Fruit fly (Drosophila melanogaster) whole organism, embryonic: Measurements from ENCODE around the gene Cpr78Cb.

Experiments used
- Atf6 ChIP-seq: fragments of 200-800 bp; sonication (Bioruptor generic); IDR thresholded peaks from 2 replicates; pipeline ENCODE4 v1.3.6; 2022; ENCODE audit warnings: missing biosample characterization, missing genetic modification characterization
- B-H1 ChIP-seq: fragments of 200-800 bp; sonication (Bioruptor generic); IDR thresholded peaks from 3 replicates; pipeline ENCODE4 v1.3.6; 2022; ENCODE audit warnings: missing biosample characterization, missing genetic modification characterization
- CG11560 ChIP-seq: fragments of 200-800 bp; sonication (Bioruptor generic); IDR thresholded peaks from 3 replicates; pipeline ENCODE4 v1.3.6; 2022; ENCODE audit warnings: missing biosample characterization, missing genetic modification characterization
- CG13424 ChIP-seq: fragments of 200-800 bp; sonication (Bioruptor generic); optimal IDR thresholded peaks from 2 replicates; lab custom pipeline; 2019; ENCODE audit warnings: missing biosample characterization, mild to moderate bottlenecking, missing genetic modification characterization, moderate library complexity
- CG13624 ChIP-seq: fragments of 200-800 bp; sonication (Bioruptor generic); optimal IDR thresholded peaks from 2 replicates; lab custom pipeline; 2016; ENCODE audit warnings: missing biosample characterization, missing genetic modification characterization
- CG13775 ChIP-seq: fragments of 200-800 bp; sonication (Bioruptor generic); optimal IDR thresholded peaks from 3 replicates; lab custom pipeline; 2017; ENCODE audit warnings: missing biosample characterization, mild to moderate bottlenecking, missing genetic modification characterization
- CG14441 ChIP-seq: fragments of 200-800 bp; sonication (Bioruptor generic); IDR thresholded peaks from 2 replicates; pipeline ENCODE4 v1.3.6; 2022; ENCODE audit warnings: missing biosample characterization, missing genetic modification characterization
- CG14710 ChIP-seq: fragments of 200-800 bp; sonication (Bioruptor generic); optimal IDR thresholded peaks from 3 replicates; lab custom pipeline; 2019; ENCODE audit warnings: missing biosample characterization, mild to moderate bottlenecking, missing genetic modification characterization, moderate library complexity
- CG15011 ChIP-seq: fragments of 200-800 bp; sonication (Bioruptor generic); optimal IDR thresholded peaks from 3 replicates; lab custom pipeline; 2018; ENCODE audit warnings: missing biosample characterization, mild to moderate bottlenecking, missing genetic modification characterization
- CG15601 ChIP-seq: fragments of 200-800 bp; sonication (Bioruptor generic); optimal IDR thresholded peaks from 3 replicates; lab custom pipeline; 2019; ENCODE audit warnings: missing biosample characterization, mild to moderate bottlenecking, missing genetic modification characterization, moderate library complexity
- CG15696 ChIP-seq: fragments of 200-800 bp; sonication (Bioruptor generic); optimal IDR thresholded peaks from 2 replicates; lab custom pipeline; 2019; ENCODE audit warnings: missing biosample characterization, mild to moderate bottlenecking, missing genetic modification characterization, moderate library complexity
- CG1603 ChIP-seq: fragments of 200-800 bp; sonication (Bioruptor generic); optimal IDR thresholded peaks from 2 replicates; lab custom pipeline; 2019; ENCODE audit warnings: missing biosample characterization, mild to moderate bottlenecking, missing genetic modification characterization, moderate library complexity
- CG17328 ChIP-seq: fragments of 200-800 bp; sonication (Bioruptor generic); IDR thresholded peaks from 2 replicates; pipeline ENCODE4 v1.3.6; 2022; ENCODE audit warnings: missing biosample characterization, missing genetic modification characterization
- CG2129 ChIP-seq: fragments of 200-800 bp; sonication (Bioruptor generic); IDR thresholded peaks from 2 replicates; pipeline ENCODE4 v1.3.6; 2022; ENCODE audit warnings: missing biosample characterization, missing genetic modification characterization; ENCODE audit not compliant: partially characterized antibody
- CG4404 ChIP-seq: fragments of 200-800 bp; sonication (Bioruptor generic); IDR thresholded peaks from 2 replicates; pipeline ENCODE4 v1.3.6; 2022; ENCODE audit warnings: missing biosample characterization, missing genetic modification characterization
- CG4424 ChIP-seq: fragments of 200-800 bp; sonication (Bioruptor generic); optimal IDR thresholded peaks from 3 replicates; lab custom pipeline; 2016; ENCODE audit warnings: missing biosample characterization, missing genetic modification characterization
- CG4854 ChIP-seq: fragments of 200-800 bp; sonication (Bioruptor generic); optimal IDR thresholded peaks from 2 replicates; lab custom pipeline; 2016; ENCODE audit warnings: missing biosample characterization, missing genetic modification characterization, inconsistent platforms
- CG5180 ChIP-seq: fragments of 200-800 bp; sonication (Bioruptor generic); optimal IDR thresholded peaks from 3 replicates; lab custom pipeline; 2017; ENCODE audit warnings: missing biosample characterization, missing genetic modification characterization, mild to moderate bottlenecking, moderate library complexity, missing genetic modification reagents
- CG6272 ChIP-seq: fragments of 200-800 bp; sonication (Bioruptor generic); IDR thresholded peaks from 2 replicates; pipeline ENCODE4 v1.3.6; 2022; ENCODE audit warnings: missing biosample characterization, missing genetic modification characterization
- CG7839 ChIP-seq: fragments of 200-800 bp; sonication (Bioruptor generic); optimal IDR thresholded peaks from 3 replicates; lab custom pipeline; 2018; ENCODE audit warnings: missing biosample characterization, mild to moderate bottlenecking, missing genetic modification characterization, moderate library complexity
- CG8089 ChIP-seq: fragments of 200-800 bp; sonication (Bioruptor generic); optimal IDR thresholded peaks from 3 replicates; lab custom pipeline; 2016; ENCODE audit warnings: missing biosample characterization, missing genetic modification characterization
- CG8290 ChIP-seq, 3 experiments: fragments of 200-800 bp; sonication (Bioruptor generic); optimal IDR thresholded peaks; 2 replicates each; lab custom pipeline; 2016 to 2019; ENCODE audit warnings: missing biosample characterization in 3 of 3, missing genetic modification characterization in 3 of 3, mild to moderate bottlenecking in 2 of 3, moderate library complexity in 1 of 3
- CG9932 ChIP-seq: fragments of 200-800 bp; sonication (Bioruptor generic); IDR thresholded peaks from 2 replicates; pipeline ENCODE4 v1.3.6; 2022; ENCODE audit warnings: missing biosample characterization, missing genetic modification characterization
- CHES-1-like ChIP-seq: fragments of 200-800 bp; sonication (Bioruptor generic); optimal IDR thresholded peaks from 2 replicates; lab custom pipeline; 2016; ENCODE audit warnings: missing biosample characterization, missing genetic modification characterization
- CTCF ChIP-seq: fragments of 200-800 bp; sonication (Bioruptor generic); optimal IDR thresholded peaks from 2 replicates; lab custom pipeline; 2017; ENCODE audit warnings: missing biosample characterization, mild to moderate bottlenecking, missing genetic modification characterization, moderate library complexity
- Doc2 ChIP-seq: fragments of 200-800 bp; sonication (Bioruptor generic); IDR thresholded peaks from 2 replicates; pipeline ENCODE4 v1.3.6; 2022; ENCODE audit warnings: missing biosample characterization, missing genetic modification characterization
- Doc3 ChIP-seq: fragments of 200-800 bp; sonication (Bioruptor generic); IDR thresholded peaks from 3 replicates; pipeline ENCODE4 v1.3.6; 2022; ENCODE audit warnings: missing biosample characterization, missing genetic modification characterization; ENCODE audit not compliant: partially characterized antibody
- HmgZ ChIP-seq: fragments of 200-800 bp; sonication (Bioruptor generic); optimal IDR thresholded peaks from 2 replicates; lab custom pipeline; 2018; ENCODE audit warnings: missing biosample characterization, mild to moderate bottlenecking, missing genetic modification characterization
- Hmr ChIP-seq: fragments of 200-800 bp; sonication (Bioruptor generic); optimal IDR thresholded peaks from 3 replicates; lab custom pipeline; 2017; ENCODE audit warnings: mild to moderate bottlenecking, missing biosample characterization, missing genetic modification reagents, missing genetic modification characterization
- Hr3 ChIP-seq: fragments of 200-800 bp; sonication (Bioruptor generic); optimal IDR thresholded peaks from 3 replicates; lab custom pipeline; 2016; ENCODE audit warnings: missing biosample characterization, missing genetic modification characterization
- Trl ChIP-seq, 3 experiments: fragments of >200 bp in 2 of 3; fragments of 200-800 bp in 1 of 3; sonication (Bioruptor generic) in 1 of 3; optimal IDR thresholded peaks; 2 replicates in 1 of 3; 3 replicates in 2 of 3; lab custom pipeline; 2016 to 2017; ENCODE audit warnings: missing biosample characterization in 1 of 3, missing genetic modification characterization in 1 of 3
- YL-1 ChIP-seq: fragments of 200-800 bp; sonication (Bioruptor generic); optimal IDR thresholded peaks from 3 replicates; lab custom pipeline; 2017; ENCODE audit warnings: missing biosample characterization, mild to moderate bottlenecking, missing genetic modification characterization
- bcd ChIP-seq: fragments of 200-800 bp; sonication (Bioruptor generic); optimal IDR thresholded peaks from 2 replicates; lab custom pipeline; 2017; ENCODE audit warnings: missing biosample characterization, mild to moderate bottlenecking, missing genetic modification characterization
- bsh ChIP-seq, 2 experiments: fragments of 200-800 bp; sonication (Bioruptor generic); optimal IDR thresholded peaks; 2 replicates each; lab custom pipeline; 2017 to 2018; ENCODE audit warnings: mild to moderate bottlenecking in 2 of 2, missing biosample characterization in 2 of 2, missing genetic modification characterization in 2 of 2, moderate library complexity in 1 of 2
- cas ChIP-seq: fragments of 200-800 bp; sonication (Bioruptor generic); IDR thresholded peaks from 2 replicates; pipeline ENCODE4 v1.3.6; 2022; ENCODE audit warnings: missing biosample characterization, missing genetic modification characterization
- corto ChIP-seq: fragments of 200-800 bp; sonication (Bioruptor generic); optimal IDR thresholded peaks from 2 replicates; lab custom pipeline; 2016; ENCODE audit warnings: missing biosample characterization, mild to moderate bottlenecking, missing genetic modification characterization, moderate library complexity
- fd3F ChIP-seq: fragments of 200-800 bp; sonication (Bioruptor generic); optimal IDR thresholded peaks from 2 replicates; lab custom pipeline; 2018; ENCODE audit warnings: missing biosample characterization, mild to moderate bottlenecking, missing genetic modification characterization, moderate library complexity
- ham ChIP-seq: fragments of 200-800 bp; sonication (Bioruptor generic); IDR thresholded peaks from 2 replicates; pipeline ENCODE4 v1.3.6; 2022; ENCODE audit warnings: missing biosample characterization, missing genetic modification characterization
- insv ChIP-seq, 2 experiments: fragments of 200-800 bp; sonication (Bioruptor generic); optimal IDR thresholded peaks; 3 replicates each; lab custom pipeline; 2016 to 2018; ENCODE audit warnings: missing biosample characterization in 2 of 2, missing genetic modification characterization in 2 of 2
- lola ChIP-seq, 3 experiments: fragments of >200 bp in 2 of 3; fragments of 200-800 bp in 1 of 3; sonication (Bioruptor generic) in 1 of 3; optimal IDR thresholded peaks; 2 replicates each; lab custom pipeline; 2017 to 2019; ENCODE audit warnings: missing biosample characterization in 3 of 3, missing genetic modification characterization in 3 of 3, mild to moderate bottlenecking in 1 of 3, moderate library complexity in 1 of 3
- mam ChIP-seq: fragments of 200-800 bp; sonication (Bioruptor generic); optimal IDR thresholded peaks from 3 replicates; lab custom pipeline; 2016; ENCODE audit warnings: missing biosample characterization, missing genetic modification characterization
- mirr ChIP-seq: fragments of 200-800 bp; sonication (Bioruptor generic); optimal IDR thresholded peaks from 3 replicates; lab custom pipeline; 2018; ENCODE audit warnings: missing biosample characterization, mild to moderate bottlenecking, missing genetic modification characterization
- mld ChIP-seq: fragments of 200-800 bp; sonication (Bioruptor generic); IDR thresholded peaks from 3 replicates; pipeline ENCODE4 v1.3.6; 2022; ENCODE audit warnings: missing biosample characterization, missing genetic modification characterization; ENCODE audit not compliant: partially characterized antibody
- nerfin-2 ChIP-seq: fragments of 200-800 bp; sonication (Bioruptor generic); IDR thresholded peaks from 2 replicates; pipeline ENCODE4 v1.3.6; 2022; ENCODE audit warnings: missing biosample characterization, missing genetic modification characterization; ENCODE audit not compliant: partially characterized antibody
- otp ChIP-seq: fragments of 200-800 bp; sonication (Bioruptor generic); IDR thresholded peaks from 3 replicates; pipeline ENCODE4, ENCODE4 v1.3.6; 2022; ENCODE audit warnings: missing biosample characterization, missing genetic modification characterization
- scrt ChIP-seq: fragments of 200-800 bp; sonication (Bioruptor generic); optimal IDR thresholded peaks from 2 replicates; lab custom pipeline; 2018; ENCODE audit warnings: missing biosample characterization, mild to moderate bottlenecking, missing genetic modification characterization, moderate library complexity
- tna ChIP-seq: fragments of 200-800 bp; sonication (Bioruptor generic); IDR thresholded peaks from 2 replicates; pipeline ENCODE4 v1.3.6; 2022; ENCODE audit warnings: missing biosample characterization, missing genetic modification characterization; ENCODE audit not compliant: partially characterized antibody
- wor ChIP-seq: fragments of 200-800 bp; sonication (Bioruptor generic); IDR thresholded peaks from 2 replicates; pipeline ENCODE4 v1.3.6; 2022; ENCODE audit warnings: missing biosample characterization, missing genetic modification characterization
- zen ChIP-seq: fragments of 200-800 bp; sonication (Bioruptor generic); optimal IDR thresholded peaks from 3 replicates; lab custom pipeline; 2018; ENCODE audit warnings: missing biosample characterization, mild to moderate bottlenecking, missing genetic modification characterization, moderate library complexity

The Cpr78Cb gene

dm6 chr3L:21304400-21304799, 10.1 kb downstream of the Cpr78Cb start, which contains the start of the genes CG11309 and CG7632 (continued):
- peak; percentile 96 for TF ChIP-seq CG14441 (GFP tag; lab: Robert Waterston, UW)
- peak; percentile 99 for TF ChIP-seq CG7839
- TF ChIP-seq CG2129, result no peak
- peak; percentile 100 for TF ChIP-seq CG13424
- peak; percentile 94 for TF ChIP-seq CG5180 (GFP tag; lab: Kevin White, UChicago)
- peak; percentile 66 for TF ChIP-seq CG11560 (tag; lab: Robert Waterston, UW)
- TF ChIP-seq bcd (GFP tag; lab: Kevin White, UChicago), result peak; percentile 99
- no peak for TF ChIP-seq Doc3 (GFP tag; lab: Robert Waterston, UW)
- peak; percentile 96 for TF ChIP-seq B-H1 (GFP tag; lab: Robert Waterston, UW)
- TF ChIP-seq YL-1, result peak; percentile 99
- no peak for TF ChIP-seq Trl (optimal IDR thresholded peaks at IDR 0.05; lab: Kevin White, UChicago)
- peak; percentile 99 for TF ChIP-seq Trl (GFP tag; optimal IDR thresholded peaks at IDR 0.05; lab: Kevin White, UChicago)
- peak; percentile 83 for TF ChIP-seq CG4404
- peak; percentile 93 for TF ChIP-seq wor (GFP tag; lab: Robert Waterston, UW)
- no peak for TF ChIP-seq mld (GFP tag; lab: Robert Waterston, UW)
- TF ChIP-seq CG15601 (tag; lab: Kevin White, UChicago), result peak; percentile 99
- peak; percentile 99 for TF ChIP-seq CG14710
- TF ChIP-seq mam (GFP tag; lab: Kevin White, UChicago), result peak; percentile 98
- TF ChIP-seq CTCF (GFP tag; lab: Kevin White, UChicago), result peak; percentile 81
- TF ChIP-seq Hmr, result peak; percentile 100
- peak; percentile 99 for TF ChIP-seq Atf6 (GFP tag; lab: Robert Waterston, UW)
- TF ChIP-seq cas (GFP tag; lab: Robert Waterston, UW), result peak; percentile 97
- TF ChIP-seq Doc2, result peak; percentile 80
- TF ChIP-seq mirr (GFP tag; lab: Kevin White, UChicago), result peak; percentile 100
- peak; percentile 98 for TF ChIP-seq otp (GFP tag; lab: Robert Waterston, UW)
- peak; percentile 99 for TF ChIP-seq CG15011 (GFP tag; lab: Kevin White, UChicago)
- peak; percentile 86 for TF ChIP-seq ham (GFP tag; lab: Robert Waterston, UW)
- TF ChIP-seq zen (tag; lab: Kevin White, UChicago), result peak; percentile 100
- peak; percentile 99 for TF ChIP-seq scrt (GFP tag; lab: Kevin White, UChicago)
- TF ChIP-seq CG4854 (GFP tag; lab: Kevin White, UChicago), result peak; percentile 99
- peak; percentile 99 for TF ChIP-seq CG17328 (GFP tag; lab: Robert Waterston, UW)
- TF ChIP-seq CG8290 (GFP tag; optimal IDR thresholded peaks at IDR 0.05; lab: Kevin White, UChicago), result peak; percentile 99
- TF ChIP-seq CG8290 (tag; optimal IDR thresholded peaks at IDR 0.05; lab: Kevin White, UChicago), result peak; percentile 98 to 100
- TF ChIP-seq CG13624 (GFP tag; lab: Kevin White, UChicago), result peak; percentile 99
- no peak for TF ChIP-seq nerfin-2
- peak; percentile 79 for TF ChIP-seq CG6272 (GFP tag; lab: Robert Waterston, UW)
- peak; percentile 100 for TF ChIP-seq HmgZ (tag; lab: Kevin White, UChicago)
- peak; percentile 98 for TF ChIP-seq CG8089 (GFP tag; lab: Kevin White, UChicago)
- peak; percentile 99 for TF ChIP-seq CG13775 (GFP tag; lab: Kevin White, UChicago)
- TF ChIP-seq CG1603, result peak; percentile 99
- TF ChIP-seq bsh (GFP tag; optimal IDR thresholded peaks at IDR 0.05; lab: Kevin White, UChicago), result peak; percentile 98 to 100
- TF ChIP-seq CG15696 (tag; lab: Kevin White, UChicago), result peak; percentile 99
- peak; percentile 99 for TF ChIP-seq corto (GFP tag; lab: Kevin White, UChicago)
- peak; percentile 98 for TF ChIP-seq fd3F (GFP tag; lab: Kevin White, UChicago)
- TF ChIP-seq lola (GFP tag; optimal IDR thresholded peaks at IDR 0.05; lab: Kevin White, UChicago), result peak in 1 of 3 experiments; percentile 100
- TF ChIP-seq CHES-1-like (GFP tag; lab: Kevin White, UChicago), result peak; percentile 98
- TF ChIP-seq tna, result 0 out of 2 replicates have a peak, but pooled peaks have one; percentile 29
- peak; percentile 97 for TF ChIP-seq Hr3
- TF ChIP-seq insv (GFP tag; optimal IDR thresholded peaks at IDR 0.05; lab: Kevin White, UChicago), result peak; percentile 48 to 87
- TF ChIP-seq CG4424 (GFP tag; lab: Kevin White, UChicago), result peak; percentile 99
- TF ChIP-seq CG9932, result peak; percentile 96
